Worm (Caenorhabditis elegans) whole organism, early embryonic: ENCODE results near the gene nos-3.

Source experiments
- B0310.2 ChIP-seq: sonication (generic microtip); optimal IDR thresholded peaks from 2 replicates; lab custom pipeline; 2016; ENCODE audit warnings: mild to moderate bottlenecking, missing genetic modification characterization, missing compliant biosample characterization
- ama-1 ChIP-seq: fragments of 150-350 bp; optimal IDR thresholded peaks from 2 replicates; lab custom pipeline; 2014
- ceh-13 ChIP-seq: fragments of 200-800 bp; sonication (Bioruptor generic); optimal IDR thresholded peaks from 2 replicates; lab custom pipeline; 2018; ENCODE audit warnings: mild to moderate bottlenecking, missing genetic modification characterization, missing compliant biosample characterization
- hmbx-1 ChIP-seq: sonication (generic microtip); optimal IDR thresholded peaks from 2 replicates; lab custom pipeline; 2016; ENCODE audit warnings: mild to moderate bottlenecking, missing genetic modification characterization, missing compliant biosample characterization
- tbx-37 ChIP-seq: fragments of 200-800 bp; sonication (Bioruptor generic); conservative IDR thresholded peaks from 2 replicates; pipeline ENCODE4 v1.3.6; 2022; ENCODE audit warnings: missing genetic modification reagents, missing genetic modification characterization, missing compliant biosample characterization

DNA sequence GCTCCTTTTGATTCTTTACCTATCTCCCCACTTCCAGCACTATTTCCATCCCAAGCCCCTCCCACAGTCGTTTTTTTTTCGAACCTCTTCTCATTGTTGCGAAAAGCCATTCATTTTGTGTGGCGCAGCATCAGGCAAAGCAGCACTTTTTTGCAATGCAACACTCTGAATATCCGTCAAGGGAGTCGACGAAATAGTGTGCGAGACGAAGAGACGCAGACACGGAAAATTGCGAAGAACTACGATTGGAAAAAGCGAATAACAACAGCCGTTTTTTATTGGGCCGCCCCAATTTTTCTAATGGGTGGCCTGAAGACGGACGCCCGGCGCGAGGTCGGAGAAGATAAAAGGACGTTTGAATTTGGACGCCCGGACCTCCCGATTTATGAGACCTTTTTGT is 16.2 kb upstream of the nos-3 start:
- TF ChIP-seq tbx-37 (GFP tag; lab: Robert Waterston, UW) (no peak), ceh-13 (GFP tag; lab: Kevin White, UChicago) (no peak), ama-1 (no peak), B0310.2 (tag; lab: Kevin White, UChicago) (no peak), hmbx-1 (no peak)
